Fruit fly (Drosophila melanogaster): Measurements from ENCODE around the gene FucT6.

FucT6 gene

dm6 chrX:11660476-11660875 is 49.3 kb downstream of the FucT6 start (continued):
- TF ChIP-seq MBD-R2 (GFP tag; IDR thresholded peaks at IDR 0.05) (no peak), CG2875 (GFP tag; optimal IDR thresholded peaks at IDR 0.05) (peak; percentile 48), stc (GFP tag; IDR thresholded peaks at IDR 0.05) (peak; percentile 66; the same call in 1 of the 2 replicates), dysf (GFP tag; IDR thresholded peaks at IDR 0.05) (peak; percentile 38; the same call in 1 of the 3 replicates), shn (GFP tag; optimal IDR thresholded peaks at IDR 0.05) (no peak), rib (GFP tag; IDR thresholded peaks at IDR 0.05) (no peak), Fer3 (tag; optimal IDR thresholded peaks at IDR 0.05) (peak; percentile 9), CG1233 (GFP tag; optimal IDR thresholded peaks at IDR 0.05) (peak; percentile 17), CG3838 (GFP tag; optimal IDR thresholded peaks at IDR 0.05) (no peak), CG17829 (tag; optimal IDR thresholded peaks at IDR 0.05) (no peak), hbn (GFP tag; IDR thresholded peaks at IDR 0.05; ENCODE audit: partially characterized antibody) (no peak), Adf1 (GFP tag; IDR thresholded peaks at IDR 0.05) (no peak), zen (tag; optimal IDR thresholded peaks at IDR 0.05) (no peak), CG10565 (GFP tag; optimal IDR thresholded peaks at IDR 0.05) (no peak), da (GFP tag; optimal IDR thresholded peaks at IDR 0.05) (no peak), CG12219 (GFP tag; optimal IDR thresholded peaks at IDR 0.05) (peak; percentile 41), Sry-β (GFP tag; optimal IDR thresholded peaks at IDR 0.05) (peak; percentile 11), chif (GFP tag; optimal IDR thresholded peaks at IDR 0.05) (no peak), Ada2b (GFP tag; IDR thresholded peaks at IDR 0.05) (no peak), Rfx (GFP tag; IDR thresholded peaks at IDR 0.05) (no peak; the same call in 1 of the 2 replicates), CG2712 (tag; optimal IDR thresholded peaks at IDR 0.05) (peak; percentile 33), CG11696 (GFP tag; IDR thresholded peaks at IDR 0.05) (no peak), Hr78 (GFP tag; optimal IDR thresholded peaks at IDR 0.05) (no peak), peb (GFP tag; IDR thresholded peaks at IDR 0.05) (no peak)

dm6 chrX:11659634-11660033 is 50.1 kb downstream of the FucT6 start:
- TF ChIP-seq gfzf (GFP tag; optimal IDR thresholded peaks at IDR 0.05): peak; percentile 17
- no peak for TF ChIP-seq sc (optimal IDR thresholded peaks at IDR 0.05)
- TF ChIP-seq sc (GFP tag; optimal IDR thresholded peaks at IDR 0.05): no peak
- peak; percentile 92 for TF ChIP-seq stwl (tag; optimal IDR thresholded peaks at IDR 0.05)

- TF ChIP-seq CG7745 (tag; optimal IDR thresholded peaks at IDR 0.05): no peak
- TF ChIP-seq ap (GFP tag; IDR thresholded peaks at IDR 0.05): 0 out of 2 replicates have a peak, but pooled peaks have one; percentile 24
- no peak for TF ChIP-seq Ets65A (GFP tag)
- TF ChIP-seq grau (tag; optimal IDR thresholded peaks at IDR 0.05): peak; percentile 60
- TF ChIP-seq CG7928 (GFP tag; optimal IDR thresholded peaks at IDR 0.05): no peak
- TF ChIP-seq dan (GFP tag; IDR thresholded peaks at IDR 0.05): no peak
- peak; percentile 55 for TF ChIP-seq CG18262 (tag; optimal IDR thresholded peaks at IDR 0.05)
- TF ChIP-seq mam (GFP tag; optimal IDR thresholded peaks at IDR 0.05): no peak
- TF ChIP-seq CG11560 (tag; IDR thresholded peaks at IDR 0.05): 0 out of 3 replicates have a peak, but pooled peaks have one; percentile 28
- TF ChIP-seq NfI (GFP tag; optimal IDR thresholded peaks at IDR 0.05): peak; percentile 27
- TF ChIP-seq CG13624 (GFP tag; optimal IDR thresholded peaks at IDR 0.05): no peak
- peak; percentile 41 for TF ChIP-seq CG30403 (GFP tag; optimal IDR thresholded peaks at IDR 0.05)
- TF ChIP-seq crp (GFP tag; optimal IDR thresholded peaks at IDR 0.05): no peak
- TF ChIP-seq Lpt (GFP tag; optimal IDR thresholded peaks at IDR 0.05): no peak
- no peak for TF ChIP-seq CG8089 (GFP tag; optimal IDR thresholded peaks at IDR 0.05)
- TF ChIP-seq CG17186 (GFP tag; optimal IDR thresholded peaks at IDR 0.05): no peak
- 0 out of 3 replicates have a peak, but pooled peaks have one; percentile 11 for TF ChIP-seq CG14050 (GFP tag; IDR thresholded peaks at IDR 0.05)
- no peak for TF ChIP-seq CG6175 (GFP tag; IDR thresholded peaks at IDR 0.05)
- TF ChIP-seq danr (GFP tag; IDR thresholded peaks at IDR 0.05): no peak
- no peak for TF ChIP-seq CG10462 (GFP tag; optimal IDR thresholded peaks at IDR 0.05)
- peak; percentile 12; the same call in 1 of the 2 replicates for TF ChIP-seq Atf6 (GFP tag; IDR thresholded peaks at IDR 0.05)
- TF ChIP-seq Ptx1 (GFP tag; IDR thresholded peaks at IDR 0.05): peak; percentile 79
- no peak for TF ChIP-seq Hr39 (optimal IDR thresholded peaks at IDR 0.05)
- no peak for TF ChIP-seq CG4328 (GFP tag; optimal IDR thresholded peaks at IDR 0.05)
Measured at dm6 chrX:11659080-11659479, 50.7 kb downstream of the FucT6 start.

Measured in whole organism, embryonic.